Fruit fly (Drosophila melanogaster) whole organism, embryonic: ENCODE measurements around the gene Klp64D.

Experiments
- Antp ChIP-seq: fragments of 200-800 bp; sonication (Bioruptor generic); optimal IDR thresholded peaks from 3 replicates; lab custom pipeline; 2016; ENCODE audit warnings: missing biosample characterization, missing genetic modification characterization
- B-H1 ChIP-seq: fragments of 200-800 bp; sonication (Bioruptor generic); IDR thresholded peaks from 3 replicates; pipeline ENCODE4 v1.3.6; 2022; ENCODE audit warnings: missing biosample characterization, missing genetic modification characterization
- CG1024 ChIP-seq: fragments of 200-800 bp; sonication (Bioruptor generic); IDR thresholded peaks from 2 replicates; pipeline ENCODE4 v1.3.6; 2022; ENCODE audit warnings: missing biosample characterization, missing genetic modification characterization
- CG10267 ChIP-seq: fragments of 200-800 bp; sonication (Bioruptor generic); optimal IDR thresholded peaks from 2 replicates; lab custom pipeline; 2018; ENCODE audit warnings: missing biosample characterization, mild to moderate bottlenecking, missing genetic modification characterization, moderate library complexity
- CG10543 ChIP-seq: fragments of 200-800 bp; sonication (Bioruptor generic); optimal IDR thresholded peaks from 3 replicates; lab custom pipeline; 2017; ENCODE audit warnings: missing biosample characterization, mild to moderate bottlenecking, missing genetic modification characterization, moderate library complexity
- CG11723 ChIP-seq: fragments of 200-800 bp; sonication (Bioruptor generic); optimal IDR thresholded peaks from 2 replicates; lab custom pipeline; 2017; ENCODE audit warnings: missing biosample characterization, mild to moderate bottlenecking, missing genetic modification characterization
- CG12391 ChIP-seq: fragments of 200-800 bp; sonication (Bioruptor generic); optimal IDR thresholded peaks from 3 replicates; lab custom pipeline; 2018; ENCODE audit warnings: missing biosample characterization, mild to moderate bottlenecking, missing genetic modification characterization, moderate library complexity
- CG14667 ChIP-seq: fragments of 200-800 bp; sonication (Bioruptor generic); IDR thresholded peaks from 2 replicates; pipeline ENCODE4 v1.3.6; 2022; ENCODE audit warnings: missing biosample characterization, missing genetic modification characterization
- CG1602 ChIP-seq: fragments of 200-800 bp; sonication (Bioruptor generic); optimal IDR thresholded peaks from 3 replicates; lab custom pipeline; 2016; ENCODE audit warnings: missing biosample characterization, missing genetic modification characterization
- CG16813 ChIP-seq: fragments of 200-800 bp; sonication (Bioruptor generic); IDR thresholded peaks from 3 replicates; pipeline ENCODE4 v1.3.6; 2022; ENCODE audit warnings: missing biosample characterization, missing genetic modification characterization; ENCODE audit not compliant: partially characterized antibody
- CG18599 ChIP-seq: fragments of 200-800 bp; sonication (Bioruptor generic); optimal IDR thresholded peaks from 3 replicates; lab custom pipeline; 2017; ENCODE audit warnings: missing biosample characterization, missing genetic modification characterization, mild to moderate bottlenecking, moderate library complexity, missing genetic modification reagents
- CG2712 ChIP-seq: fragments of 200-800 bp; optimal IDR thresholded peaks from 3 replicates; lab custom pipeline; 2019; ENCODE audit warnings: missing biosample characterization, mild to moderate bottlenecking, missing genetic modification characterization, moderate library complexity
- CG31224 ChIP-seq: fragments of 200-800 bp; sonication (Bioruptor generic); IDR thresholded peaks from 2 replicates; pipeline ENCODE4 v1.3.6; 2022; ENCODE audit warnings: missing biosample characterization, missing genetic modification characterization
- CG32532 ChIP-seq: fragments of 200-800 bp; sonication (Bioruptor generic); IDR thresholded peaks from 2 replicates; pipeline ENCODE4 v1.3.6; 2022; ENCODE audit warnings: missing biosample characterization, missing genetic modification characterization
- CG34224 ChIP-seq: fragments of 200-800 bp; sonication (Bioruptor generic); IDR thresholded peaks from 3 replicates; pipeline ENCODE4 v1.3.6; 2022; ENCODE audit warnings: missing biosample characterization, missing genetic modification characterization; ENCODE audit not compliant: partially characterized antibody
- CG3847 ChIP-seq: fragments of 200-800 bp; sonication (Bioruptor generic); IDR thresholded peaks from 2 replicates; pipeline ENCODE4 v1.3.6; 2022; ENCODE audit warnings: missing biosample characterization, missing genetic modification characterization
- CG6175 ChIP-seq: fragments of 200-800 bp; sonication (Bioruptor generic); IDR thresholded peaks from 3 replicates; pipeline ENCODE4 v1.3.6; 2022; ENCODE audit warnings: missing biosample characterization, missing genetic modification characterization
- CG7745 ChIP-seq: fragments of 200-800 bp; sonication (Bioruptor generic); optimal IDR thresholded peaks from 2 replicates; lab custom pipeline; 2018; ENCODE audit warnings: missing biosample characterization, mild to moderate bottlenecking, missing genetic modification characterization, moderate library complexity
- CG7786 ChIP-seq: fragments of 200-800 bp; sonication (Bioruptor generic); optimal IDR thresholded peaks from 2 replicates; lab custom pipeline; 2016; ENCODE audit warnings: missing biosample characterization, missing genetic modification characterization
- CG8944 ChIP-seq: fragments of 200-800 bp; sonication (Bioruptor generic); optimal IDR thresholded peaks from 3 replicates; lab custom pipeline; 2016; ENCODE audit warnings: missing biosample characterization, missing genetic modification characterization
- CG9437 ChIP-seq: fragments of 200-800 bp; sonication (Bioruptor generic); optimal IDR thresholded peaks from 2 replicates; lab custom pipeline; 2018; ENCODE audit warnings: missing biosample characterization, mild to moderate bottlenecking, missing genetic modification characterization
- CG9727 ChIP-seq: fragments of 200-800 bp; sonication (Bioruptor generic); optimal IDR thresholded peaks from 3 replicates; lab custom pipeline; 2017; ENCODE audit warnings: missing biosample characterization, mild to moderate bottlenecking, missing genetic modification characterization
- Dad ChIP-seq: fragments of 200-800 bp; sonication (Bioruptor generic); optimal IDR thresholded peaks from 3 replicates; lab custom pipeline; 2016; ENCODE audit warnings: missing biosample characterization, missing genetic modification characterization
- Fer1 ChIP-seq: fragments of 200-800 bp; sonication (Bioruptor generic); optimal IDR thresholded peaks from 2 replicates; lab custom pipeline; 2017; ENCODE audit warnings: missing biosample characterization, mild to moderate bottlenecking, missing genetic modification characterization
- Fer3 ChIP-seq: fragments of 200-800 bp; sonication (Bioruptor generic); optimal IDR thresholded peaks from 2 replicates; lab custom pipeline; 2018; ENCODE audit warnings: missing biosample characterization, mild to moderate bottlenecking, missing genetic modification characterization, moderate library complexity
- HLH4C ChIP-seq: fragments of 200-800 bp; sonication (Bioruptor generic); IDR thresholded peaks from 3 replicates; pipeline ENCODE4 v1.3.6; 2022; ENCODE audit warnings: missing biosample characterization, missing genetic modification characterization; ENCODE audit not compliant: partially characterized antibody
- HmgZ ChIP-seq: fragments of 200-800 bp; sonication (Bioruptor generic); optimal IDR thresholded peaks from 2 replicates; lab custom pipeline; 2018; ENCODE audit warnings: missing biosample characterization, mild to moderate bottlenecking, missing genetic modification characterization
- MTF-1 ChIP-seq: fragments of 200-800 bp; sonication (Bioruptor generic); optimal IDR thresholded peaks from 2 replicates; lab custom pipeline; 2018; ENCODE audit warnings: missing biosample characterization, mild to moderate bottlenecking, missing genetic modification characterization, borderline replicate concordance
- Mad ChIP-seq: fragments of 200-800 bp; sonication (Bioruptor generic); optimal IDR thresholded peaks from 2 replicates; lab custom pipeline; 2016; ENCODE audit warnings: missing biosample characterization, missing genetic modification characterization
- Scr ChIP-seq: fragments of 200-800 bp; sonication (Bioruptor generic); IDR thresholded peaks from 2 replicates; pipeline ENCODE4 v1.3.6; 2022; ENCODE audit warnings: missing biosample characterization, missing genetic modification characterization; ENCODE audit not compliant: partially characterized antibody
- Vsx1 ChIP-seq: fragments of 200-800 bp; sonication (Bioruptor generic); optimal IDR thresholded peaks from 2 replicates; lab custom pipeline; 2017; ENCODE audit warnings: missing biosample characterization, mild to moderate bottlenecking, missing genetic modification characterization, missing genetic modification reagents
- amos ChIP-seq: fragments of 200-800 bp; sonication (Bioruptor generic); IDR thresholded peaks from 2 replicates; pipeline ENCODE4 v1.3.6; 2022; ENCODE audit warnings: missing biosample characterization, missing genetic modification characterization; ENCODE audit not compliant: partially characterized antibody
- ap ChIP-seq: fragments of 200-800 bp; sonication (Bioruptor generic); IDR thresholded peaks from 2 replicates; pipeline ENCODE4 v1.3.6; 2022; ENCODE audit warnings: missing biosample characterization, missing genetic modification characterization
- ara ChIP-seq: fragments of 200-800 bp; sonication (Bioruptor generic); IDR thresholded peaks from 2 replicates; pipeline ENCODE4 v1.3.6; 2022; ENCODE audit warnings: missing biosample characterization, missing genetic modification characterization
- dpn ChIP-seq, 2 experiments: fragments of 200-800 bp; sonication (Bioruptor generic); optimal IDR thresholded peaks; 3 replicates each; lab custom pipeline; 2016; ENCODE audit warnings: missing biosample characterization in 2 of 2, missing genetic modification characterization in 2 of 2
- dysf ChIP-seq: fragments of 200-800 bp; sonication (Bioruptor generic); IDR thresholded peaks from 3 replicates; pipeline ENCODE4 v1.3.6; 2022; ENCODE audit warnings: missing biosample characterization, missing genetic modification characterization
- en ChIP-seq: fragments of 200-800 bp; sonication (Bioruptor generic); optimal IDR thresholded peaks from 2 replicates; lab custom pipeline; 2016; ENCODE audit warnings: missing biosample characterization, missing genetic modification characterization
- esg ChIP-seq: fragments of 200-800 bp; sonication (Bioruptor generic); conservative IDR thresholded peaks from 2 replicates; pipeline ENCODE4 v1.3.6; 2022; ENCODE audit warnings: missing biosample characterization, missing genetic modification characterization
- exex ChIP-seq: fragments of 200-800 bp; sonication (Bioruptor generic); optimal IDR thresholded peaks from 4 replicates; lab custom pipeline; 2018; ENCODE audit warnings: missing biosample characterization, mild to moderate bottlenecking, missing genetic modification characterization, moderate library complexity
- gt ChIP-seq: fragments of 200-800 bp; sonication (Bioruptor generic); IDR thresholded peaks from 2 replicates; pipeline ENCODE4 v1.3.6; 2022; ENCODE audit warnings: missing biosample characterization, missing genetic modification characterization
- her ChIP-seq: fragments of 200-800 bp; sonication (Bioruptor generic); optimal IDR thresholded peaks from 2 replicates; lab custom pipeline; 2016; ENCODE audit warnings: missing biosample characterization, missing genetic modification characterization
- knrl ChIP-seq: fragments of 200-800 bp; sonication (Bioruptor generic); IDR thresholded peaks from 3 replicates; pipeline ENCODE4 v1.3.6; 2022; ENCODE audit warnings: missing biosample characterization, missing genetic modification characterization; ENCODE audit not compliant: partially characterized antibody
- org-1 ChIP-seq: fragments of 200-800 bp; sonication (Bioruptor generic); optimal IDR thresholded peaks from 2 replicates; lab custom pipeline; 2017; ENCODE audit warnings: missing biosample characterization, missing genetic modification characterization
- pnt ChIP-seq: fragments of 200-800 bp; sonication (Bioruptor generic); optimal IDR thresholded peaks from 3 replicates; lab custom pipeline; 2016; ENCODE audit warnings: missing biosample characterization, missing genetic modification characterization
- run ChIP-seq: fragments of 200-800 bp; sonication (Bioruptor generic); optimal IDR thresholded peaks from 3 replicates; lab custom pipeline; 2018; ENCODE audit warnings: missing biosample characterization, mild to moderate bottlenecking, missing genetic modification characterization
- sens-2 ChIP-seq: fragments of 200-800 bp; sonication (Bioruptor generic); IDR thresholded peaks from 2 replicates; pipeline ENCODE4 v1.3.6; 2022; ENCODE audit warnings: missing biosample characterization, missing genetic modification characterization
- tio ChIP-seq: fragments of 200-800 bp; sonication (Bioruptor generic); optimal IDR thresholded peaks from 2 replicates; lab custom pipeline; 2017; ENCODE audit warnings: missing biosample characterization, missing genetic modification characterization, inconsistent platforms
- ttk ChIP-seq: fragments of 200-800 bp; sonication (Bioruptor generic); IDR thresholded peaks from 2 replicates; pipeline ENCODE4 v2.1.2; 2022; ENCODE audit warnings: missing biosample characterization, missing genetic modification characterization
- vvl ChIP-seq: fragments of 200-800 bp; sonication (Bioruptor generic); IDR thresholded peaks from 2 replicates; pipeline ENCODE4 v1.3.6; 2022; ENCODE audit warnings: missing biosample characterization, missing genetic modification characterization
- zf30C ChIP-seq: fragments of 200-800 bp; sonication (Bioruptor generic); optimal IDR thresholded peaks from 3 replicates; lab custom pipeline; 2018; ENCODE audit warnings: missing biosample characterization, mild to moderate bottlenecking, missing genetic modification characterization

The Klp64D gene

DNA sequence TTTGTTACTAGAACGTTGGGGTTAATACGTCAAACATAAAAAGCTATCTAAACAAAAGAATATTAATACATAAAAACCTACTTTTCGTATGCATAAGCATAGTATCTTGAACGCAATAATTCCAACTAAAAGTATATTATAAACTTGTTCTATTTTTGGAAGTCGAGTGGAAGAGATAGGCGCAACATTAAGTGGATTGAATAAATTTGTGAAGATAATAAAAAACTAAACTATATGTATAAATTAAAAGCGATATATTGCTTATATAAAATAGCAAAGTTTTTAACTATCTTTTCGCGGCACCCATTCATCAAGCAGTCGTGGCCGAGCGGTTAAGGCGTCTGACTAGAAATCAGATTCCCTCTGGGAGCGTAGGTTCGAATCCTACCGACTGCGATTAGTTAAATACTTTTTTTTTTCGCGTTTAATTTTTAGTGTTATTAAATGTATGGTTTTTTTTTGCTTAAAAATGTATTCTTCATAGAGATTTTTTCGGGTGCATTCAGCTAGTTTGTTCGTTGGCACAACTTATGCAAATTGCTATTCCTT is 17.3 kb downstream of the Klp64D start (continued):
- TF ChIP-seq ap (GFP tag; lab: Robert Waterston, UW), result no peak
- TF ChIP-seq CG2712 (tag; lab: Kevin White, UChicago), result no peak
- no peak for TF ChIP-seq Fer3 (tag; lab: Kevin White, UChicago)
- TF ChIP-seq CG14667 (GFP tag; lab: Robert Waterston, UW), result no peak
- TF ChIP-seq run (tag; lab: Kevin White, UChicago), result no peak
- TF ChIP-seq CG9437 (GFP tag; lab: Kevin White, UChicago), result no peak
- no peak for TF ChIP-seq CG10267 (tag; lab: Kevin White, UChicago)
- TF ChIP-seq Vsx1 (GFP tag; lab: Kevin White, UChicago), result no peak
- TF ChIP-seq CG1024 (GFP tag; lab: Robert Waterston, UW), result no peak
- no peak for TF ChIP-seq ttk (GFP tag; lab: Robert Waterston, UW)
- peak; percentile 35; the same call in 1 of the 2 replicates for TF ChIP-seq vvl (GFP tag; lab: Robert Waterston, UW)
- TF ChIP-seq CG3847 (GFP tag; lab: Robert Waterston, UW), result no peak
- TF ChIP-seq knrl (GFP tag; lab: Robert Waterston, UW), result peak; percentile 34; the same call in 1 of the 3 replicates
- no peak for TF ChIP-seq CG1602 (GFP tag; lab: Kevin White, UChicago)
- TF ChIP-seq esg (GFP tag; lab: Robert Waterston, UW), result no peak
- TF ChIP-seq CG10543, result no peak
- TF ChIP-seq CG16813 (GFP tag; lab: Robert Waterston, UW), result peak; percentile 63; the same call in 2 of the 3 replicates
- TF ChIP-seq her, result no peak
- TF ChIP-seq Antp (GFP tag; lab: Kevin White, UChicago), result no peak
- no peak for TF ChIP-seq CG8944 (GFP tag; lab: Kevin White, UChicago)
- no peak for TF ChIP-seq CG9727
- peak; percentile 66; the same call in 1 of the 2 replicates for TF ChIP-seq amos (GFP tag; lab: Robert Waterston, UW)
- TF ChIP-seq HLH4C (GFP tag; lab: Robert Waterston, UW), result peak; percentile 57; the same call in 1 of the 3 replicates
- no peak for TF ChIP-seq dysf (GFP tag; lab: Robert Waterston, UW)
- no peak for TF ChIP-seq HmgZ (tag; lab: Kevin White, UChicago)
- TF ChIP-seq sens-2, result no peak
- TF ChIP-seq CG34224, result peak; percentile 40; the same call in 2 of the 3 replicates
- no peak for TF ChIP-seq CG12391 (tag; lab: Kevin White, UChicago)
- no peak for TF ChIP-seq B-H1 (GFP tag; lab: Robert Waterston, UW)
- TF ChIP-seq CG7745 (tag; lab: Kevin White, UChicago), result no peak
- no peak for TF ChIP-seq CG7786 (GFP tag; lab: Kevin White, UChicago)
- no peak for TF ChIP-seq CG6175
- TF ChIP-seq dpn (GFP tag; optimal IDR thresholded peaks at IDR 0.05; lab: Kevin White, UChicago), result no peak
- TF ChIP-seq gt, result no peak
- TF ChIP-seq exex (tag; lab: Kevin White, UChicago), result peak; percentile 73
- no peak for TF ChIP-seq en (GFP tag; lab: Kevin White, UChicago)
- TF ChIP-seq Fer1, result no peak
- TF ChIP-seq Dad (GFP tag; lab: Kevin White, UChicago), result no peak
- TF ChIP-seq Scr (GFP tag; lab: Robert Waterston, UW), result peak; percentile 62
- no peak for TF ChIP-seq org-1 (GFP tag; lab: Kevin White, UChicago)
- no peak for TF ChIP-seq zf30C
- no peak for TF ChIP-seq pnt (GFP tag; lab: Kevin White, UChicago)
- TF ChIP-seq Mad, result no peak
- TF ChIP-seq CG11723, result no peak
- no peak for TF ChIP-seq CG31224 (GFP tag; lab: Robert Waterston, UW)
- TF ChIP-seq tio, result no peak
- no peak for TF ChIP-seq MTF-1 (GFP tag; lab: Kevin White, UChicago)
- no peak for TF ChIP-seq CG18599
- TF ChIP-seq ara (GFP tag; lab: Robert Waterston, UW), result no peak
- no peak for TF ChIP-seq CG32532 (GFP tag; lab: Robert Waterston, UW)
